Worm (Caenorhabditis elegans): ENCODE measurements around the gene gcy-13.

Gene gcy-13

ce11 chrV:12347854-12348253 is 21.5 kb downstream of the gcy-13 start:
- peak; percentile 26 for TF ChIP-seq nhr-28 (tag; optimal IDR thresholded peaks at IDR 0.05)
- no peak for TF ChIP-seq daf-16 (GFP tag; optimal IDR thresholded peaks at IDR 0.05)
- TF ChIP-seq daf-16 (tag; optimal IDR thresholded peaks at IDR 0.05) = peak; percentile 17
- no peak for TF ChIP-seq nhr-42 (GFP tag; IDR thresholded peaks at IDR 0.05)
- TF ChIP-seq pqm-1 (tag; optimal IDR thresholded peaks at IDR 0.05) = peak; percentile 27
- peak in 1 of 2 experiments; percentile 58 for TF ChIP-seq unc-62 (GFP tag; optimal IDR thresholded peaks at IDR 0.05 in 1 of 2)
- TF ChIP-seq unc-62 (tag; optimal IDR thresholded peaks at IDR 0.05) = no peak
- no peak for TF ChIP-seq jun-1 (tag; optimal IDR thresholded peaks at IDR 0.05)

ce11 chrV:12345808-12346207 is 23.5 kb downstream of the gcy-13 start, which contains the start of gene snb-2:
Gene snb-2, minus strand, starts transcription at chrV:12345908.
- no peak for TF ChIP-seq ama-1 (optimal IDR thresholded peaks at IDR 0.05)

ce11 chrV:12344845-12345244 is 24.5 kb downstream of the gcy-13 start, which contains the start of gene F23H12.3:
Gene F23H12.3, plus strand, starts transcription at chrV:12345145.
- TF ChIP-seq spr-3 (GFP tag; optimal IDR thresholded peaks at IDR 0.05) (no peak), tag-97 (GFP tag; IDR thresholded peaks at IDR 0.05) (no peak), daf-16 (GFP tag; optimal IDR thresholded peaks at IDR 0.05) (no peak), daf-16 (tag; optimal IDR thresholded peaks at IDR 0.05) (no peak), ceh-62 (tag; optimal IDR thresholded peaks at IDR 0.05) (no peak), skn-1 (tag; optimal IDR thresholded peaks at IDR 0.05) (no peak), mxl-3 (GFP tag; optimal IDR thresholded peaks at IDR 0.05) (no peak), vab-7 (GFP tag; IDR thresholded peaks at IDR 0.05) (no peak), zag-1 (tag; optimal IDR thresholded peaks at IDR 0.05) (no peak), zip-11 (GFP tag; IDR thresholded peaks at IDR 0.05) (no peak), nhr-25 (tag; optimal IDR thresholded peaks at IDR 0.05; ENCODE audit: borderline replicate concordance, insufficient read depth) (no peak)

ce11 chrV:12343419-12343969 is 25.8 kb downstream of the gcy-13 start, which contains the start of gene tomm-20:
Gene tomm-20, minus strand, starts transcription at chrV:12343469.
- no peak for TF ChIP-seq ceh-82 (tag; optimal IDR thresholded peaks at IDR 0.05)
- TF ChIP-seq daf-16 (GFP tag; optimal IDR thresholded peaks at IDR 0.05) = peak; percentile 46 to 79
- TF ChIP-seq daf-16 (tag; optimal IDR thresholded peaks at IDR 0.05) = no peak
- TF ChIP-seq hlh-11 (tag; optimal IDR thresholded peaks at IDR 0.05) = peak; percentile 88
- peak; percentile 85 for TF ChIP-seq hmg-1.1 (GFP tag; IDR thresholded peaks at IDR 0.05)
- no peak for TF ChIP-seq attf-4 (tag; optimal IDR thresholded peaks at IDR 0.05)
- peak; percentile 100 for TF ChIP-seq nhr-6 (tag; optimal IDR thresholded peaks at IDR 0.05)
- TF ChIP-seq F10B5.3 (tag; optimal IDR thresholded peaks at IDR 0.05) = peak; percentile 72
- TF ChIP-seq zip-2 (tag; optimal IDR thresholded peaks at IDR 0.05) = peak; percentile 37
- no peak for TF ChIP-seq dmd-9 (GFP tag; IDR thresholded peaks at IDR 0.05)
- TF ChIP-seq egl-27 (tag; optimal IDR thresholded peaks at IDR 0.05) = no peak
- peak; percentile 89 for TF ChIP-seq fkh-10 (GFP tag; optimal IDR thresholded peaks at IDR 0.05)
- peak; percentile 49 for TF ChIP-seq zfp-2 (tag; optimal IDR thresholded peaks at IDR 0.05)
- no peak for TF ChIP-seq ZK546.5 (tag; optimal IDR thresholded peaks at IDR 0.05)
- TF ChIP-seq skn-1 (tag; optimal IDR thresholded peaks at IDR 0.05) = no peak
- peak in 1 of 2 experiments; percentile 64 for TF ChIP-seq mdl-1 (tag; optimal IDR thresholded peaks at IDR 0.05)
- TF ChIP-seq spr-1 (tag; optimal IDR thresholded peaks at IDR 0.05) = peak; percentile 83
- peak; percentile 71 to 96 for TF ChIP-seq lsy-2 (tag; optimal IDR thresholded peaks at IDR 0.05)
- peak; percentile 4 for TF ChIP-seq unc-130 (GFP tag; optimal IDR thresholded peaks at IDR 0.05)
- peak; percentile 71 for TF ChIP-seq lin-13 (GFP tag; optimal IDR thresholded peaks at IDR 0.05)
- peak; percentile 50 for TF ChIP-seq lin-15B (tag; optimal IDR thresholded peaks at IDR 0.05)
- TF ChIP-seq mxl-3 (GFP tag; optimal IDR thresholded peaks at IDR 0.05) = no peak
- no peak; the same call in none of the 2 replicates for TF ChIP-seq T26A8.4 (GFP tag; IDR thresholded peaks at IDR 0.05)
- TF ChIP-seq php-3 (GFP tag; IDR thresholded peaks at IDR 0.05) = peak; percentile 74; the same call in 1 of the 2 replicates
- no peak for TF ChIP-seq pqm-1 (tag; optimal IDR thresholded peaks at IDR 0.05)
- 0 out of 2 replicates have a peak, but pooled peaks have one; percentile 14 for TF ChIP-seq mdt-29 (GFP tag; IDR thresholded peaks at IDR 0.05)
- peak; percentile 81 for TF ChIP-seq nhr-11 (tag; optimal IDR thresholded peaks at IDR 0.05)
- TF ChIP-seq saeg-2 (GFP tag; IDR thresholded peaks at IDR 0.05) = 0 out of 2 replicates have a peak, but pooled peaks have one; percentile 60
- TF ChIP-seq pha-4 (GFP tag; IDR thresholded peaks at IDR 0.05) = peak; percentile 77; the same call in 1 of the 2 replicates
- no peak for TF ChIP-seq pha-4 (tag; optimal IDR thresholded peaks at IDR 0.05)
- TF ChIP-seq tag-97 (GFP tag; IDR thresholded peaks at IDR 0.05) = no peak
- TF ChIP-seq unc-62 (GFP tag; optimal IDR thresholded peaks at IDR 0.05 in 1 of 2) = peak in 1 of 2 experiments; percentile 94
- no peak for TF ChIP-seq unc-62 (tag; optimal IDR thresholded peaks at IDR 0.05)
- peak; percentile 99 for TF ChIP-seq dpl-1 (GFP tag; optimal IDR thresholded peaks at IDR 0.05)
- no peak for TF ChIP-seq sdz-12 (GFP tag; optimal IDR thresholded peaks at IDR 0.05)

Measured in whole organism, L4 larva.